Fruit fly (Drosophila melanogaster) whole organism, wandering third instar larva: Measurements from ENCODE around the gene sens.

Experiments used
- CG9705 ChIP-seq: fragments of 200-800 bp; sonication (Bioruptor generic); optimal IDR thresholded peaks from 2 replicates; lab custom pipeline; 2018; ENCODE audit warnings: missing biosample characterization, mild to moderate bottlenecking, missing genetic modification characterization
- Dfd ChIP-seq: fragments of >200 bp; optimal IDR thresholded peaks from 2 replicates; lab custom pipeline; 2017; ENCODE audit warnings: missing biosample characterization, missing genetic modification characterization
- Myc ChIP-seq: fragments of >200 bp; optimal IDR thresholded peaks from 2 replicates; lab custom pipeline; 2017
- OdsH ChIP-seq: fragments of 200-800 bp; sonication (Bioruptor generic); optimal IDR thresholded peaks from 2 replicates; lab custom pipeline; 2016; ENCODE audit warnings: missing biosample characterization, mild to moderate bottlenecking, missing genetic modification characterization
- Rel ChIP-seq, 2 experiments: fragments of 200-800 bp; sonication (Bioruptor generic) in 1 of 2; optimal IDR thresholded peaks; 2 replicates in 1 of 2; 3 replicates in 1 of 2; lab custom pipeline; 2016 to 2019; ENCODE audit warnings: mild to moderate bottlenecking in 2 of 2, missing biosample characterization in 2 of 2, missing genetic modification characterization in 2 of 2, moderate library complexity in 1 of 2
- br ChIP-seq: fragments of 200-800 bp; sonication (Bioruptor generic); optimal IDR thresholded peaks from 2 replicates; lab custom pipeline; 2016; ENCODE audit warnings: missing biosample characterization, missing genetic modification characterization
- h ChIP-seq: fragments of 200-800 bp; sonication (Bioruptor generic); optimal IDR thresholded peaks from 3 replicates; lab custom pipeline; 2016; ENCODE audit warnings: missing biosample characterization, mild to moderate bottlenecking, missing genetic modification characterization
- jim ChIP-seq: fragments of 175-275, 200-325 bp; sonication (Bioruptor generic); optimal IDR thresholded peaks from 2 replicates; lab custom pipeline; 2016; ENCODE audit warnings: missing biosample characterization, mild to moderate bottlenecking, missing genetic modification characterization
- lola ChIP-seq: fragments of >200 bp; optimal IDR thresholded peaks from 2 replicates; lab custom pipeline; 2017; ENCODE audit warnings: missing biosample characterization, missing genetic modification characterization
- pan ChIP-seq: fragments of >200 bp; optimal IDR thresholded peaks from 2 replicates; lab custom pipeline; 2017
- psq ChIP-seq: fragments of 200-800 bp; sonication (Bioruptor generic); optimal IDR thresholded peaks from 3 replicates; lab custom pipeline; 2017; ENCODE audit warnings: missing biosample characterization, mild to moderate bottlenecking, missing genetic modification characterization, moderate library complexity
- tai ChIP-seq: sonication (Bioruptor generic); optimal IDR thresholded peaks from 2 replicates; lab custom pipeline; 2016; ENCODE audit warnings: missing biosample characterization, missing genetic modification characterization

DNA sequence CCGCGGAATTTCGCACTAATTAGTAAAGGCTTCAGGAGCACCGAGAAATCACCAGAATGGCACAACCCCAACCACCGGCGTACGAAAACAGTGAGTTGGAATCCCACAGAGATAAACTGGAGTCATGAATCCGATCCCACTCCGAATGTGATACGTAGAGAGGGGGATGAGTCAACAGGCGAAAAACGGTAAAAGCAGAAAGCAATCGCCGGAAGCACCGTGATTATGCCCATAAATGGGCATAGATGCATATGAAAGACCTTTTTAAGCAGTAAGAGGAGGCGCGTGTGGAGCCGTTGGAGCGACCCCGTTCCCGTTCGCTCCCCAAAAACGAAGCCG, 11.9 kb upstream of the sens start:
- TF ChIP-seq Rel (GFP tag; optimal IDR thresholded peaks at IDR 0.05; lab: Kevin White, UChicago) (no peak), Rel (tag; optimal IDR thresholded peaks at IDR 0.05; lab: Kevin White, UChicago) (no peak), tai (GFP tag; lab: Kevin White, UChicago) (no peak), h (GFP tag; lab: Kevin White, UChicago) (no peak), br (GFP tag; lab: Kevin White, UChicago) (no peak), jim (GFP tag; lab: Kevin White, UChicago) (no peak), Dfd (no peak), CG9705 (GFP tag; lab: Kevin White, UChicago) (no peak), psq (GFP tag; lab: Kevin White, UChicago) (no peak), pan (lab: Kevin White, UChicago) (no peak), lola (GFP tag; lab: Kevin White, UChicago) (no peak), OdsH (GFP tag; lab: Kevin White, UChicago) (no peak), Myc (lab: Kevin White, UChicago) (no peak)
